Fruit fly (Drosophila melanogaster) whole organism, embryonic: ENCODE results near the gene CG13896.

ENCODE experiments used
- Atf6 ChIP-seq: fragments of 200-800 bp; sonication (Bioruptor generic); IDR thresholded peaks from 2 replicates; pipeline ENCODE4 v1.3.6; 2022; ENCODE audit warnings: missing biosample characterization, missing genetic modification characterization
- CG11398 ChIP-seq: fragments of 200-800 bp; sonication (Bioruptor generic); optimal IDR thresholded peaks from 2 replicates; lab custom pipeline; 2016; ENCODE audit warnings: missing biosample characterization, missing genetic modification characterization
- CG11696 ChIP-seq: fragments of 200-800 bp; sonication (Bioruptor generic); IDR thresholded peaks from 2 replicates; pipeline ENCODE4 v1.3.6; 2022; ENCODE audit warnings: missing biosample characterization, missing genetic modification characterization
- CG11723 ChIP-seq: fragments of 200-800 bp; sonication (Bioruptor generic); optimal IDR thresholded peaks from 2 replicates; lab custom pipeline; 2017; ENCODE audit warnings: missing biosample characterization, mild to moderate bottlenecking, missing genetic modification characterization
- CG14667 ChIP-seq: fragments of 200-800 bp; sonication (Bioruptor generic); IDR thresholded peaks from 2 replicates; pipeline ENCODE4 v1.3.6; 2022; ENCODE audit warnings: missing biosample characterization, missing genetic modification characterization
- CG17361 ChIP-seq: fragments of 200-800 bp; sonication (Bioruptor generic); IDR thresholded peaks from 3 replicates; pipeline ENCODE4 v1.3.6; 2022; ENCODE audit warnings: missing biosample characterization, missing genetic modification characterization
- CG18476 ChIP-seq: fragments of 200-800 bp; sonication (Bioruptor generic); optimal IDR thresholded peaks from 2 replicates; lab custom pipeline; 2016; ENCODE audit warnings: missing biosample characterization, mild to moderate bottlenecking, missing genetic modification characterization
- CG18619 ChIP-seq: fragments of 200-800 bp; sonication (Bioruptor generic); optimal IDR thresholded peaks from 3 replicates; lab custom pipeline; 2017; ENCODE audit warnings: missing biosample characterization, mild to moderate bottlenecking, missing genetic modification characterization
- CG2116 ChIP-seq: fragments of 200-800 bp; sonication (Bioruptor generic); optimal IDR thresholded peaks from 3 replicates; lab custom pipeline; 2018; ENCODE audit warnings: missing biosample characterization, mild to moderate bottlenecking, missing genetic modification characterization
- CG2678 ChIP-seq: fragments of 200-800 bp; sonication (Bioruptor generic); optimal IDR thresholded peaks from 3 replicates; lab custom pipeline; 2019; ENCODE audit warnings: missing biosample characterization, mild to moderate bottlenecking, missing genetic modification characterization, moderate library complexity
- CG4360 ChIP-seq: fragments of 200-800 bp; sonication (Bioruptor generic); IDR thresholded peaks from 2 replicates; pipeline ENCODE4 v1.3.6; 2022; ENCODE audit warnings: missing biosample characterization, missing genetic modification characterization
- CG4820 ChIP-seq: fragments of 200-800 bp; sonication (Bioruptor generic); optimal IDR thresholded peaks from 3 replicates; lab custom pipeline; 2016; ENCODE audit warnings: missing biosample characterization, missing genetic modification characterization
- CG6175 ChIP-seq: fragments of 200-800 bp; sonication (Bioruptor generic); IDR thresholded peaks from 3 replicates; pipeline ENCODE4 v1.3.6; 2022; ENCODE audit warnings: missing biosample characterization, missing genetic modification characterization
- CG6654 ChIP-seq: fragments of 200-800 bp; sonication (Bioruptor generic); optimal IDR thresholded peaks from 2 replicates; lab custom pipeline; 2017; ENCODE audit warnings: missing biosample characterization, mild to moderate bottlenecking, missing genetic modification characterization
- CG7271 ChIP-seq: fragments of 200-800 bp; sonication (Bioruptor generic); optimal IDR thresholded peaks from 2 replicates; lab custom pipeline; 2018; ENCODE audit warnings: missing biosample characterization, mild to moderate bottlenecking, missing genetic modification characterization, moderate library complexity
- CG7987 ChIP-seq: fragments of 200-800 bp; sonication (Bioruptor generic); optimal IDR thresholded peaks from 2 replicates; lab custom pipeline; 2018; ENCODE audit warnings: missing biosample characterization, mild to moderate bottlenecking, missing genetic modification characterization, moderate library complexity
- CG9609 ChIP-seq: fragments of 200-800 bp; sonication (Bioruptor generic); optimal IDR thresholded peaks from 3 replicates; lab custom pipeline; 2016; ENCODE audit warnings: missing biosample characterization, missing genetic modification characterization
- CG9817 ChIP-seq: fragments of 200-800 bp; sonication (Bioruptor generic); optimal IDR thresholded peaks from 2 replicates; lab custom pipeline; 2018; ENCODE audit warnings: missing biosample characterization, mild to moderate bottlenecking, missing genetic modification characterization, moderate library complexity
- Dad ChIP-seq: fragments of 200-800 bp; sonication (Bioruptor generic); optimal IDR thresholded peaks from 3 replicates; lab custom pipeline; 2016; ENCODE audit warnings: missing biosample characterization, missing genetic modification characterization
- Dek ChIP-seq: fragments of 200-800 bp; sonication (Bioruptor generic); optimal IDR thresholded peaks from 3 replicates; lab custom pipeline; 2019; ENCODE audit warnings: missing biosample characterization, mild to moderate bottlenecking, missing genetic modification characterization, moderate library complexity
- Dip2 ChIP-seq: fragments of 200-800 bp; sonication (Bioruptor generic); IDR thresholded peaks from 2 replicates; pipeline ENCODE4 v1.3.6; 2022; ENCODE audit warnings: missing biosample characterization, missing genetic modification characterization
- E2f1 ChIP-seq: fragments of 200-800 bp; sonication (Bioruptor generic); IDR thresholded peaks from 2 replicates; pipeline ENCODE4 v1.3.6; 2022; ENCODE audit warnings: missing biosample characterization, missing genetic modification characterization
- Ets97D ChIP-seq: fragments of 200-800 bp; sonication (Bioruptor generic); optimal IDR thresholded peaks from 3 replicates; lab custom pipeline; 2016; ENCODE audit warnings: missing biosample characterization, missing genetic modification characterization
- H2.0 ChIP-seq: fragments of 200-800 bp; sonication (Bioruptor generic); IDR thresholded peaks from 2 replicates; pipeline ENCODE4 v1.3.6; 2022; ENCODE audit warnings: missing biosample characterization, missing genetic modification characterization
- Jarid2 ChIP-seq: fragments of 200-800 bp; sonication (Bioruptor generic); optimal IDR thresholded peaks from 3 replicates; lab custom pipeline; 2017; ENCODE audit warnings: mild to moderate bottlenecking, missing biosample characterization, missing genetic modification reagents, missing genetic modification characterization
- NC2β ChIP-seq: fragments of 200-800 bp; sonication (Bioruptor generic); optimal IDR thresholded peaks from 2 replicates; lab custom pipeline; 2016; ENCODE audit warnings: missing biosample characterization, missing genetic modification characterization
- Sry-β ChIP-seq: fragments of 200-800 bp; sonication (Bioruptor generic); optimal IDR thresholded peaks from 2 replicates; lab custom pipeline; 2018; ENCODE audit warnings: missing biosample characterization, mild to moderate bottlenecking, missing genetic modification characterization, moderate library complexity
- abd-A ChIP-seq: fragments of 200-800 bp; sonication (Bioruptor generic); optimal IDR thresholded peaks from 3 replicates; lab custom pipeline; 2019; ENCODE audit warnings: missing biosample characterization, mild to moderate bottlenecking, missing genetic modification characterization, moderate library complexity
- az2 ChIP-seq: fragments of 200-800 bp; sonication (Bioruptor generic); optimal IDR thresholded peaks from 3 replicates; lab custom pipeline; 2016; ENCODE audit warnings: missing biosample characterization, missing genetic modification characterization
- bab2 ChIP-seq: fragments of 200-800 bp; sonication (Bioruptor generic); optimal IDR thresholded peaks from 2 replicates; lab custom pipeline; 2016; ENCODE audit warnings: missing biosample characterization, missing genetic modification characterization
- gcm ChIP-seq: fragments of 200-800 bp; sonication (Bioruptor generic); optimal IDR thresholded peaks from 2 replicates; lab custom pipeline; 2019; ENCODE audit warnings: missing biosample characterization, mild to moderate bottlenecking, missing genetic modification characterization, moderate library complexity
- ind ChIP-seq: fragments of 200-800 bp; sonication (Bioruptor generic); optimal IDR thresholded peaks from 3 replicates; lab custom pipeline; 2016; ENCODE audit warnings: missing biosample characterization, missing genetic modification characterization
- lilli ChIP-seq: fragments of 200-800 bp; sonication (Bioruptor generic); optimal IDR thresholded peaks from 3 replicates; lab custom pipeline; 2016; ENCODE audit warnings: missing biosample characterization, missing genetic modification characterization
- mld ChIP-seq: fragments of 200-800 bp; sonication (Bioruptor generic); IDR thresholded peaks from 3 replicates; pipeline ENCODE4 v1.3.6; 2022; ENCODE audit warnings: missing biosample characterization, missing genetic modification characterization; ENCODE audit not compliant: partially characterized antibody
- nau ChIP-seq: fragments of 200-800 bp; sonication (Bioruptor generic); optimal IDR thresholded peaks from 3 replicates; lab custom pipeline; 2017; ENCODE audit warnings: missing biosample characterization, mild to moderate bottlenecking, missing genetic modification characterization, missing genetic modification reagents
- nerfin-1 ChIP-seq: fragments of 200-800 bp; sonication (Bioruptor generic); optimal IDR thresholded peaks from 3 replicates; lab custom pipeline; 2019; ENCODE audit warnings: missing biosample characterization, mild to moderate bottlenecking, missing genetic modification characterization, moderate library complexity
- oc ChIP-seq: fragments of 200-800 bp; sonication (Bioruptor generic); optimal IDR thresholded peaks from 2 replicates; lab custom pipeline; 2018; ENCODE audit warnings: missing biosample characterization, mild to moderate bottlenecking, missing genetic modification characterization, moderate library complexity
- odd ChIP-seq: fragments of 200-800 bp; sonication (Bioruptor generic); optimal IDR thresholded peaks from 2 replicates; lab custom pipeline; 2017; ENCODE audit warnings: missing biosample characterization, mild to moderate bottlenecking, missing genetic modification characterization
- pb ChIP-seq: fragments of 200-800 bp; sonication (Bioruptor generic); optimal IDR thresholded peaks from 3 replicates; lab custom pipeline; 2016; ENCODE audit warnings: missing biosample characterization, missing genetic modification characterization
- pros ChIP-seq: fragments of 200-800 bp; sonication (Bioruptor generic); optimal IDR thresholded peaks from 3 replicates; lab custom pipeline; 2019; ENCODE audit warnings: missing biosample characterization, mild to moderate bottlenecking, missing genetic modification characterization, moderate library complexity
- psq ChIP-seq: fragments of 200-800 bp; sonication (Bioruptor generic); optimal IDR thresholded peaks from 2 replicates; lab custom pipeline; 2017; ENCODE audit warnings: missing biosample characterization, missing genetic modification characterization
- ranshi ChIP-seq: fragments of 200-800 bp; sonication (Bioruptor generic); IDR thresholded peaks from 2 replicates; pipeline ENCODE4 v1.3.6; 2022; ENCODE audit warnings: missing biosample characterization, missing genetic modification characterization
- repo ChIP-seq: fragments of 200-800 bp; sonication (Bioruptor generic); optimal IDR thresholded peaks from 2 replicates; lab custom pipeline; 2016; ENCODE audit warnings: missing biosample characterization, missing genetic modification characterization
- run ChIP-seq: fragments of 200-800 bp; sonication (Bioruptor generic); optimal IDR thresholded peaks from 3 replicates; lab custom pipeline; 2018; ENCODE audit warnings: missing biosample characterization, mild to moderate bottlenecking, missing genetic modification characterization
- stwl ChIP-seq: fragments of 200-800 bp; sonication (Bioruptor generic); optimal IDR thresholded peaks from 3 replicates; lab custom pipeline; 2018; ENCODE audit warnings: missing biosample characterization, mild to moderate bottlenecking, missing genetic modification characterization, moderate library complexity
- tgo ChIP-seq: fragments of 200-800 bp; sonication (Bioruptor generic); IDR thresholded peaks from 3 replicates; pipeline ENCODE4 v1.3.6; 2022; ENCODE audit warnings: missing biosample characterization, missing genetic modification characterization
- tna ChIP-seq: fragments of 200-800 bp; sonication (Bioruptor generic); IDR thresholded peaks from 2 replicates; pipeline ENCODE4 v1.3.6; 2022; ENCODE audit warnings: missing biosample characterization, missing genetic modification characterization; ENCODE audit not compliant: partially characterized antibody
- tup ChIP-seq: fragments of 200-800 bp; sonication (Bioruptor generic); optimal IDR thresholded peaks from 2 replicates; lab custom pipeline; 2016; ENCODE audit warnings: missing biosample characterization, mild to moderate bottlenecking, missing genetic modification characterization, moderate library complexity
- unpg ChIP-seq: fragments of 200-800 bp; sonication (Bioruptor generic); optimal IDR thresholded peaks from 3 replicates; lab custom pipeline; 2018; ENCODE audit warnings: missing biosample characterization, mild to moderate bottlenecking, missing genetic modification characterization, moderate library complexity
- yki ChIP-seq: fragments of >200 bp; optimal IDR thresholded peaks from 3 replicates; lab custom pipeline; 2018

Gene CG13896

dm6 chr3L:725527-726191 lies 14.0 kb upstream of the CG13896 start (continued):
- no peak for TF ChIP-seq tna (GFP tag; lab: Robert Waterston, UW)
- TF ChIP-seq CG14667 (GFP tag; lab: Robert Waterston, UW): peak; percentile 72
- TF ChIP-seq abd-A (tag; lab: Kevin White, UChicago): peak; percentile 20
- TF ChIP-seq CG2116: peak; percentile 39
- peak; percentile 61 for TF ChIP-seq nerfin-1 (tag; lab: Kevin White, UChicago)
- TF ChIP-seq CG9817: no peak
- peak; percentile 76 for TF ChIP-seq stwl (tag; lab: Kevin White, UChicago)
- TF ChIP-seq run: no peak
- no peak for TF ChIP-seq Dek (tag; lab: Kevin White, UChicago)
- TF ChIP-seq ind (GFP tag; lab: Kevin White, UChicago): peak; percentile 31
- peak; percentile 39 for TF ChIP-seq oc (tag; lab: Kevin White, UChicago)
- TF ChIP-seq CG6654 (GFP tag; lab: Kevin White, UChicago): peak; percentile 8
- TF ChIP-seq CG9609: peak; percentile 85
- TF ChIP-seq CG11723 (GFP tag; lab: Kevin White, UChicago): peak; percentile 26
- peak; percentile 74; the same call in 2 of the 3 replicates for TF ChIP-seq tgo (GFP tag; lab: Robert Waterston, UW)
- TF ChIP-seq nau (GFP tag; lab: Kevin White, UChicago): no peak
- TF ChIP-seq CG11696 (GFP tag; lab: Robert Waterston, UW): peak; percentile 56; the same call in 1 of the 2 replicates
- peak; percentile 82 for TF ChIP-seq CG17361 (GFP tag; lab: Robert Waterston, UW)
- TF ChIP-seq Ets97D (GFP tag; lab: Kevin White, UChicago): peak; percentile 11
- TF ChIP-seq CG7271 (tag; lab: Kevin White, UChicago): peak; percentile 49
- no peak for TF ChIP-seq CG6175 (GFP tag; lab: Robert Waterston, UW)
- peak; percentile 82 for TF ChIP-seq unpg (GFP tag; lab: Kevin White, UChicago)
- TF ChIP-seq Jarid2 (GFP tag; lab: Kevin White, UChicago): peak; percentile 27
- TF ChIP-seq CG18619 (GFP tag; lab: Kevin White, UChicago): peak; percentile 50
- 0 out of 2 replicates have a peak, but pooled peaks have one; percentile 52 for TF ChIP-seq CG4360 (GFP tag; lab: Robert Waterston, UW)
- peak; percentile 87 for TF ChIP-seq CG4820 (GFP tag; lab: Kevin White, UChicago)
- TF ChIP-seq ranshi (GFP tag; lab: Robert Waterston, UW): peak; percentile 77; the same call in 1 of the 2 replicates
- TF ChIP-seq Sry-β: peak; percentile 24
- TF ChIP-seq Dip2 (GFP tag; lab: Robert Waterston, UW): no peak
- TF ChIP-seq tup (GFP tag; lab: Kevin White, UChicago): peak; percentile 55
- peak; percentile 48 for TF ChIP-seq CG2678 (tag; lab: Kevin White, UChicago)
- no peak for TF ChIP-seq Atf6 (GFP tag; lab: Robert Waterston, UW)
- TF ChIP-seq yki (lab: Kevin White, UChicago): no peak
- peak; percentile 87 for TF ChIP-seq NC2β
- TF ChIP-seq H2.0 (GFP tag; lab: Robert Waterston, UW): peak; percentile 45; the same call in 1 of the 2 replicates
- peak; percentile 77 for TF ChIP-seq CG11398
- no peak for TF ChIP-seq pros (GFP tag; lab: Kevin White, UChicago)
- TF ChIP-seq gcm: peak; percentile 87
- TF ChIP-seq lilli (GFP tag; lab: Kevin White, UChicago): peak; percentile 71
- no peak for TF ChIP-seq mld (GFP tag; lab: Robert Waterston, UW)
- no peak for TF ChIP-seq odd (GFP tag; lab: Kevin White, UChicago)
- peak; percentile 39 for TF ChIP-seq CG7987 (GFP tag; lab: Kevin White, UChicago)
- peak; percentile 82 for TF ChIP-seq bab2 (GFP tag; lab: Kevin White, UChicago)
- peak; percentile 77 for TF ChIP-seq repo (GFP tag; lab: Kevin White, UChicago)
- TF ChIP-seq E2f1 (GFP tag; lab: Robert Waterston, UW): peak; percentile 69
- TF ChIP-seq Dad (GFP tag; lab: Kevin White, UChicago): peak; percentile 68
- peak; percentile 86 for TF ChIP-seq az2
- peak; percentile 3 for TF ChIP-seq psq (GFP tag; lab: Kevin White, UChicago)
- TF ChIP-seq CG18476 (GFP tag; lab: Kevin White, UChicago): peak; percentile 47
- peak; percentile 50 for TF ChIP-seq pb (GFP tag; lab: Kevin White, UChicago)
